Fruit fly (Drosophila melanogaster): ENCODE data around the gene aus.
A peak's percentile ranks its signal among the peaks of the same experiment; 100 is the strongest.

aus gene

dm6 chr3R:21376859-21377607, 27.6 kb upstream of the aus start (continued):
- no peak for TF ChIP-seq D19A (tag; optimal IDR thresholded peaks at IDR 0.05)
- TF ChIP-seq CG13296 (GFP tag; optimal IDR thresholded peaks at IDR 0.05) = peak; percentile 20
- no peak for TF ChIP-seq Ada2b (GFP tag; IDR thresholded peaks at IDR 0.05)
- TF ChIP-seq CG11085 (GFP tag; IDR thresholded peaks at IDR 0.05) = no peak
- TF ChIP-seq z (GFP tag; IDR thresholded peaks at IDR 0.05) = no peak
- no peak for TF ChIP-seq CG10209 (GFP tag; optimal IDR thresholded peaks at IDR 0.05)
- peak; percentile 3 for TF ChIP-seq Fer3 (tag; optimal IDR thresholded peaks at IDR 0.05)
- TF ChIP-seq abd-A (tag; optimal IDR thresholded peaks at IDR 0.05) = no peak
- TF ChIP-seq CG10147 (GFP tag; optimal IDR thresholded peaks at IDR 0.05) = peak; percentile 23
- no peak for TF ChIP-seq en (GFP tag; optimal IDR thresholded peaks at IDR 0.05)
- TF ChIP-seq B-H2 (GFP tag; optimal IDR thresholded peaks at IDR 0.05) = peak; percentile 36
- 0 out of 3 replicates have a peak, but pooled peaks have one; percentile 5 for TF ChIP-seq zfh1 (GFP tag; IDR thresholded peaks at IDR 0.05)
- no peak for TF ChIP-seq h (optimal IDR thresholded peaks at IDR 0.05)
- TF ChIP-seq CG10321 (GFP tag; IDR thresholded peaks at IDR 0.05) = no peak
- TF ChIP-seq CG34422 (GFP tag; IDR thresholded peaks at IDR 0.05) = peak; percentile 36; the same call in 1 of the 3 replicates
- no peak for TF ChIP-seq Max (GFP tag; optimal IDR thresholded peaks at IDR 0.05)
- no peak for TF ChIP-seq seq (GFP tag; IDR thresholded peaks at IDR 0.05)
- TF ChIP-seq CG2712 (tag; optimal IDR thresholded peaks at IDR 0.05) = peak; percentile 17
- no peak for TF ChIP-seq ro (GFP tag; IDR thresholded peaks at IDR 0.05)
- TF ChIP-seq sug (tag; optimal IDR thresholded peaks at IDR 0.05) = no peak
- no peak for TF ChIP-seq CG4404 (GFP tag; IDR thresholded peaks at IDR 0.05)
- TF ChIP-seq grau (tag; optimal IDR thresholded peaks at IDR 0.05) = peak; percentile 3
- no peak for TF ChIP-seq kah (GFP tag; optimal IDR thresholded peaks at IDR 0.05)
- TF ChIP-seq Mrtf (GFP tag; IDR thresholded peaks at IDR 0.05) = no peak
- peak in 1 of 2 experiments; percentile 25 for TF ChIP-seq chif (GFP tag; optimal IDR thresholded peaks at IDR 0.05)
- TF ChIP-seq CG30020 (tag; optimal IDR thresholded peaks at IDR 0.05) = peak; percentile 70
- no peak for TF ChIP-seq CG16863 (GFP tag; optimal IDR thresholded peaks at IDR 0.05)
- 0 out of 2 replicates have a peak, but pooled peaks have one; percentile 54 for TF ChIP-seq CG32767 (GFP tag; IDR thresholded peaks at IDR 0.05)
- no peak for TF ChIP-seq CG6689 (GFP tag; IDR thresholded peaks at IDR 0.05)
- TF ChIP-seq gsb-n (tag; optimal IDR thresholded peaks at IDR 0.05) = no peak
- no peak for TF ChIP-seq Usf (GFP tag; optimal IDR thresholded peaks at IDR 0.05)
- TF ChIP-seq Doc2 (GFP tag; IDR thresholded peaks at IDR 0.05) = no peak
- TF ChIP-seq CG11723 (GFP tag; optimal IDR thresholded peaks at IDR 0.05) = no peak
- TF ChIP-seq emc (GFP tag; optimal IDR thresholded peaks at IDR 0.05) = no peak
- peak; percentile 77 for TF ChIP-seq Dref (GFP tag; IDR thresholded peaks at IDR 0.05)
- TF ChIP-seq NfI (GFP tag; optimal IDR thresholded peaks at IDR 0.05) = no peak
- no peak for TF ChIP-seq sob (GFP tag; IDR thresholded peaks at IDR 0.05)
- TF ChIP-seq CG8478 (optimal IDR thresholded peaks at IDR 0.05) = no peak
- no peak for TF ChIP-seq HHEX (GFP tag; optimal IDR thresholded peaks at IDR 0.05)
- peak; percentile 54 for TF ChIP-seq CG9797 (GFP tag; optimal IDR thresholded peaks at IDR 0.05)
- no peak for TF ChIP-seq eyg (GFP tag; optimal IDR thresholded peaks at IDR 0.05)
- TF ChIP-seq org-1 (GFP tag; optimal IDR thresholded peaks at IDR 0.05) = no peak
- no peak for TF ChIP-seq D (optimal IDR thresholded peaks at IDR 0.05)
- no peak for TF ChIP-seq D (GFP tag; optimal IDR thresholded peaks at IDR 0.05)
- TF ChIP-seq wor (GFP tag; IDR thresholded peaks at IDR 0.05) = no peak
- TF ChIP-seq dan (GFP tag; IDR thresholded peaks at IDR 0.05) = no peak
- no peak for TF ChIP-seq Neu2 (GFP tag; optimal IDR thresholded peaks at IDR 0.05; ENCODE audit: borderline replicate concordance)
- TF ChIP-seq Hr51 (GFP tag; optimal IDR thresholded peaks at IDR 0.05) = peak; percentile 6 to 17
- TF ChIP-seq sisA (GFP tag; IDR thresholded peaks at IDR 0.05) = no peak
- TF ChIP-seq ftz-f1 (GFP tag; optimal IDR thresholded peaks at IDR 0.05) = no peak
- TF ChIP-seq Dll (GFP tag; IDR thresholded peaks at IDR 0.05; ENCODE audit: partially characterized antibody) = peak; percentile 91
- TF ChIP-seq CG1603 (tag; optimal IDR thresholded peaks at IDR 0.05) = peak; percentile 54

Data from whole organism, embryonic.